Worm (Caenorhabditis elegans): ENCODE results near the gene egli-1.

DNA sequence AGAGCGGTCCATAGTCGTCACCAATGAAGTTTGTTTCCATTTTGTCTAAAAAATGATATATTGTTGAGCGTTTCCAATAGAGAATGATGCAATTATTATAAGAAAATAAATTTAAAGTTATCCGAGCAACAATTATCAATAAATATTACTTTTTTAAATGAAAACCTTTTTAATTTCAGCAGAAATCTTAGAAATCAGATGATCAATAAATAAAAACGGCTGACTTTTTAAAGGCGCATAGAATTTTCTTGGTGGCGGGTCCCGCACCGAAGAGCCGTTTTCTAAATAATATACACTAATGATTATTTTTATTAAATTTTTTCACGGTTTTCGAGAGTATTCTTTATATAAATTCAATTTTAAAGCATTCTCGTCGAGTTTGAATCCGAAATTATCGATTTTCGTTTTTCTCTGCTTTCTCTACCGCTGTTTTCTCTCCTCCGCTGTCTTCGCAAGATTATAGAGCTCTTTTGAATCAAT lies 850 bp upstream of the egli-1 start, which contains the start of gene rab-39:
- TF ChIP-seq lin-39 (tag; optimal IDR thresholded peaks at IDR 0.05) (no peak), unc-62 (GFP tag; optimal IDR thresholded peaks at IDR 0.05) (no peak), Y116A8C.19 (tag; optimal IDR thresholded peaks at IDR 0.05; ENCODE audit: borderline replicate concordance) (no peak), aha-1 (tag; optimal IDR thresholded peaks at IDR 0.05) (no peak), elt-3 (tag; optimal IDR thresholded peaks at IDR 0.05) (no peak), mdl-1 (tag; optimal IDR thresholded peaks at IDR 0.05) (no peak), fkh-10 (GFP tag; optimal IDR thresholded peaks at IDR 0.05) (no peak), snu-23 (GFP tag; optimal IDR thresholded peaks at IDR 0.05) (peak; percentile 7), hlh-4 (tag; optimal IDR thresholded peaks at IDR 0.05) (no peak), lir-3 (tag; optimal IDR thresholded peaks at IDR 0.05; ENCODE audit: poor library complexity) (no peak)

All from whole organism, L1 larva.